Worm (Caenorhabditis elegans): ENCODE measurements around the gene par-1.

The par-1 gene

ce11 chrV:14083970-14084369 lies 61.2 kb downstream of the par-1 start, which contains the start of gene D1086.7:
Gene D1086.7 (plus strand): TSS chrV:14084270.
- TF ChIP-seq nhr-25 (tag; optimal IDR thresholded peaks at IDR 0.05) (no peak), aly-2 (tag; optimal IDR thresholded peaks at IDR 0.05) (no peak), mdl-1 (tag; optimal IDR thresholded peaks at IDR 0.05) (no peak), ama-1 (optimal IDR thresholded peaks at IDR 0.05) (no peak), nhr-237 (tag; optimal IDR thresholded peaks at IDR 0.05) (no peak), nfya-1 (tag; optimal IDR thresholded peaks at IDR 0.05; ENCODE audit: insufficient read depth) (no peak), lin-15B (tag; optimal IDR thresholded peaks at IDR 0.05) (no peak), nhr-43 (tag; optimal IDR thresholded peaks at IDR 0.05; ENCODE audit: poor library complexity, severe bottlenecking) (no peak), ceh-9 (tag; optimal IDR thresholded peaks at IDR 0.05) (no peak), ceh-28 (tag; optimal IDR thresholded peaks at IDR 0.05) (no peak), sea-2 (GFP tag; optimal IDR thresholded peaks at IDR 0.05) (no peak), zag-1 (tag; optimal IDR thresholded peaks at IDR 0.05) (no peak), jun-1 (tag; optimal IDR thresholded peaks at IDR 0.05) (no peak)

- TF ChIP-seq ama-1 (optimal IDR thresholded peaks at IDR 0.05) (no peak), fkh-10 (GFP tag; optimal IDR thresholded peaks at IDR 0.05) (no peak), lin-39 (tag; optimal IDR thresholded peaks at IDR 0.05) (no peak), ztf-4 (tag; optimal IDR thresholded peaks at IDR 0.05) (no peak), elt-1 (tag; optimal IDR thresholded peaks at IDR 0.05) (no peak), aly-2 (tag; optimal IDR thresholded peaks at IDR 0.05) (no peak), egl-5 (tag; optimal IDR thresholded peaks at IDR 0.05) (no peak)
These were observed 62.7 kb downstream of the par-1 start, which contains the start of gene D1086.10 for ce11 chrV:14082453-14082852. Gene D1086.10 (plus strand): TSS chrV:14082753.

ce11 chrV:14079501-14079900 lies 65.7 kb downstream of the par-1 start, which contains the start of gene D1086.6:
Gene D1086.6 (plus strand): TSS chrV:14079801.
- TF ChIP-seq aly-2 (tag; optimal IDR thresholded peaks at IDR 0.05) (no peak), ztf-11 (tag; optimal IDR thresholded peaks at IDR 0.05) (no peak), elt-1 (tag; optimal IDR thresholded peaks at IDR 0.05) (no peak)

- TF ChIP-seq ceh-16 (tag; optimal IDR thresholded peaks at IDR 0.05) (no peak), ama-1 (optimal IDR thresholded peaks at IDR 0.05) (no peak), pqm-1 (tag; optimal IDR thresholded peaks at IDR 0.05) (no peak), elt-1 (tag; optimal IDR thresholded peaks at IDR 0.05) (no peak), ceh-28 (tag; optimal IDR thresholded peaks at IDR 0.05) (no peak), sea-2 (GFP tag; optimal IDR thresholded peaks at IDR 0.05) (no peak), nhr-43 (tag; optimal IDR thresholded peaks at IDR 0.05; ENCODE audit: poor library complexity, severe bottlenecking) (no peak), unc-39 (tag; optimal IDR thresholded peaks at IDR 0.05) (no peak)
These were observed 71.0 kb downstream of the par-1 start, which contains the start of gene D1086.11 for ce11 chrV:14074160-14074559. Gene D1086.11 (plus strand): TSS chrV:14074460.

- TF ChIP-seq egl-27 (tag; optimal IDR thresholded peaks at IDR 0.05) = no peak
- TF ChIP-seq ztf-11 (tag; optimal IDR thresholded peaks at IDR 0.05) = no peak
These were observed 75.3 kb downstream of the par-1 start for ce11 chrV:14069899-14070298.

ce11 chrV:14067816-14068296 lies 77.3 kb downstream of the par-1 start, which contains the start of gene D1086.17:
Gene D1086.17 (plus strand): TSS chrV:14067866.
- TF ChIP-seq lin-15B (tag; optimal IDR thresholded peaks at IDR 0.05) = no peak
- TF ChIP-seq nfya-1 (tag; optimal IDR thresholded peaks at IDR 0.05; ENCODE audit: insufficient read depth) = no peak
- no peak for TF ChIP-seq lsy-12 (tag; optimal IDR thresholded peaks at IDR 0.05)
- TF ChIP-seq elt-1 (tag; optimal IDR thresholded peaks at IDR 0.05) = no peak
- no peak for TF ChIP-seq unc-62 (GFP tag; optimal IDR thresholded peaks at IDR 0.05)
- TF ChIP-seq nhr-76 (tag; optimal IDR thresholded peaks at IDR 0.05) = no peak

- TF ChIP-seq ama-1 (optimal IDR thresholded peaks at IDR 0.05) (no peak), nfya-1 (tag; optimal IDR thresholded peaks at IDR 0.05; ENCODE audit: insufficient read depth) (no peak), nhr-237 (tag; optimal IDR thresholded peaks at IDR 0.05) (no peak), nhr-28 (tag; optimal IDR thresholded peaks at IDR 0.05) (no peak), ceh-16 (tag; optimal IDR thresholded peaks at IDR 0.05) (no peak), ztf-11 (tag; optimal IDR thresholded peaks at IDR 0.05) (no peak), lin-39 (tag; optimal IDR thresholded peaks at IDR 0.05) (no peak), daf-12 (tag; optimal IDR thresholded peaks at IDR 0.05) (no peak), jun-1 (tag; optimal IDR thresholded peaks at IDR 0.05) (no peak), unc-62 (GFP tag; optimal IDR thresholded peaks at IDR 0.05) (no peak), snpc-4 (tag; optimal IDR thresholded peaks at IDR 0.05) (no peak)
These were observed 80.7 kb downstream of the par-1 start, which contains the start of gene D1086.21 for ce11 chrV:14064422-14064821. Gene D1086.21 (plus strand): TSS chrV:14064722.

All from whole organism, L3 larva.